Worm (Caenorhabditis elegans): ENCODE results near the gene F55C12.4.

Gene F55C12.4

DNA sequence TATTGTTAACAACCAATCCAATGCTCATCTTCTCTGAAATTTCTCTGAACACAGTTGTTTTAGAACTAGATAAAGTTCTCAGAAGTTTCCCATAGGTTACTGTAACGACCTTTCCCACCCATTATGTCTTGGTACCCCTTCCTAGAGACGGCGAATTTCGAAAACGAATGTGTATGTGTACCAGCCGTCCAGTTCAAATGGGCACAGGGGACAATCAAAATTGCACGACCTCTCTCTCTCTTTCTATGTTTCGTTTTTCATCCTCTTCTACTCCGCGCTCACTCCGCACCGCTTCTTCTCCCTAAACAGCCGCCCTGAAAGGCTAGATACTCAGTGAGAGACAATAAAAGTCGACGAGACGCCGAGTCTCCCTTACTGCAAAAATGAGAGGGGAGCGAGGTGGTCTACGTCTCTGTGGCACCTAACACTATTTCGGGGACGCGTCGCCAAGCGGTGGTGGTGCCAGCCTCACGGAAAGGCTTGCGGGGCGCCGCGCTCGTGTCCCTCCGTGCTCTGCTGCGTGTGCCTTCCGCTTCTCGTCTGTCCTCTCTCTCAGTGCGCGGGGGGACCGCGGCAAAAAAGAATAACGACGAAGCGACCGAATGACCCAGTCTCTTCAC, 43.3 kb upstream of the F55C12.4 start:
- TF ChIP-seq ceh-39 (tag; optimal IDR thresholded peaks at IDR 0.05) (no peak), lsy-2 (tag; optimal IDR thresholded peaks at IDR 0.05) (no peak), sptf-1 (tag; optimal IDR thresholded peaks at IDR 0.05) (peak; percentile 36), nhr-2 (tag; optimal IDR thresholded peaks at IDR 0.05) (no peak), elt-3 (tag; optimal IDR thresholded peaks at IDR 0.05) (no peak), lin-32 (GFP tag; optimal IDR thresholded peaks at IDR 0.05) (peak; percentile 4), pha-4 (tag; optimal IDR thresholded peaks at IDR 0.05) (no peak), snpc-4 (tag; optimal IDR thresholded peaks at IDR 0.05) (no peak), elt-1 (tag; optimal IDR thresholded peaks at IDR 0.05; ENCODE audit: borderline replicate concordance, insufficient read depth) (no peak)

DNA sequence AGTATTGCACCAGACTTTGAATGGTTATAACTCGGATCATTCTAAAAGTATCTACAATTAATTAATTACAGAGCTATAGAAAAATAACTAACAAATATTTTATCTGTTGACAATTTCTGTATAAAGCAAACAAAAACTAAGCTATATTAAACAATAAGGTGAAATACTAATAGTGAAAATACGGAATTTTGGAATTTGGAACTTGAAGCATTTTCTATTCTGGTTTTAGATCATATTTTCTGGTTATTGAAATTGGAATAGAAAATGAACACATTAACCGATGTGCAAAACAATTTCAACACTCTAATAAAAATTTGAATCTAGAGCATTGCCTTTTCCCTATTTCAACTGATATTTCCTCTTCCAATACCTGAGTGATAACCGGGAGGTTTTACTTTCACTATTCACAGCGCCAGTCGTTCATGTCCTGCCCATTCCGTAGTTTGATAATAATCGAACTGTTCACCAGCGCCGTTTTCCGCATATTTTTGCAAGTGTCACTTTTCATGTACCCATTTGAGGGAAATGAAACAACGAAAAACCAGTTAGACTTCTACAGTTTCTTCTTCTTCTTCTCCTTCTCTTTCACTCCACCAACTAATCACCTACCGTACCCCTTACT, 41.8 kb upstream of the F55C12.4 start:
- no peak for TF ChIP-seq sptf-1 (tag; optimal IDR thresholded peaks at IDR 0.05)
- TF ChIP-seq nhr-2 (tag; optimal IDR thresholded peaks at IDR 0.05) = no peak
- no peak for TF ChIP-seq unc-62 (GFP tag; optimal IDR thresholded peaks at IDR 0.05)
- no peak for TF ChIP-seq tbx-8 (GFP tag; optimal IDR thresholded peaks at IDR 0.05)
- TF ChIP-seq ceh-43 (GFP tag; optimal IDR thresholded peaks at IDR 0.05) = no peak
- TF ChIP-seq sem-2 (GFP tag; optimal IDR thresholded peaks at IDR 0.05) = no peak
- TF ChIP-seq cnd-1 (tag; optimal IDR thresholded peaks at IDR 0.05) = no peak
- TF ChIP-seq nhr-76 (tag; optimal IDR thresholded peaks at IDR 0.05) = no peak
- no peak for TF ChIP-seq bed-3 (GFP tag; optimal IDR thresholded peaks at IDR 0.05)
- TF ChIP-seq unc-39 (tag; optimal IDR thresholded peaks at IDR 0.05) = no peak
- TF ChIP-seq ceh-39 (tag; optimal IDR thresholded peaks at IDR 0.05) = no peak
- no peak for TF ChIP-seq nhr-237 (tag; optimal IDR thresholded peaks at IDR 0.05)
- TF ChIP-seq blmp-1 (tag; optimal IDR thresholded peaks at IDR 0.05) = no peak
- TF ChIP-seq zip-8 (tag; optimal IDR thresholded peaks at IDR 0.05) = no peak
- no peak for TF ChIP-seq elt-3 (tag; optimal IDR thresholded peaks at IDR 0.05)
- TF ChIP-seq hlh-1 (tag; optimal IDR thresholded peaks at IDR 0.05) = no peak
- TF ChIP-seq ztf-11 (tag; optimal IDR thresholded peaks at IDR 0.05) = no peak
- no peak for TF ChIP-seq elt-1 (tag; optimal IDR thresholded peaks at IDR 0.05; ENCODE audit: borderline replicate concordance, insufficient read depth)

DNA sequence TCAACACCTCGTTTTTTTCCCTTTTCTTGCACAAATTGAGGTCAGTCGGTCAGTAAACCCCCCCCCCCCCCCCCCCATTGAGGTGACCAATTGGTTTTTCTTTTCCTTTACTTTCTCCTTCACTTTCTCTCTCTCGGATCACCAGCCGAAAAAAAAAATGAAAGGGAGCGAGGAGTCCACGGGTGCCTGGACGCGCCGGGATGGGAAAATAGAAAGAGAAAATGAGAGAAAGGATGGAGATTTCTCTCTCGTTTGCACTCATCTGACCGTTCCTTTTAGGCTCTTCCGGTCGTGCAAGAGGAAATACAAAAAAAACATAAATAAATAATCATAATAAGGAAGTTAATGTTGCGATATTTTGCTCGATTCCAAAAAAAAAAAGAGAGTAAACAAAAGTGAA, 40.9 kb upstream of the F55C12.4 start:
- peak; percentile 53 for TF ChIP-seq blmp-1 (tag; optimal IDR thresholded peaks at IDR 0.05)
- no peak for TF ChIP-seq nhr-237 (tag; optimal IDR thresholded peaks at IDR 0.05)

DNA sequence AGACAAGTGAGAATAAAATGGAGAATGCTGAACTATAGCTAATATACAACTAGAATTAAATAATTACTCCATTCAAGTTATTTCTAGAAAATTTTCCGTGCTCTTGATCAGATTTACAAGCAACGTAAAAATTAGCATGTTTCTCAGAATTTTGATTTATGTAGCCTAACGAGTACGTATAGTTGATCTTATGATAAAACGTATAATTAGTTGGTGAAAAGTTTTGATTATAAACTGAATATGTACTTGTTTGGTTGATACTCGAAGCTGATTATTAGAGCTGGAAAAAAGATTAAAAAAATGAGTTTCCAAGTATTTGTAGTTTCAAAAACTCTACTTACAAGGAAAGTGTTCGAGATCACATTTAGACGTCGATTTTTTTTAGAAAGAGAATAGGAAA, 38.3 kb upstream of the F55C12.4 start:
- TF ChIP-seq nhr-12 (tag; optimal IDR thresholded peaks at IDR 0.05) (no peak), flh-1 (GFP tag; optimal IDR thresholded peaks at IDR 0.05) (no peak), unc-120 (tag; optimal IDR thresholded peaks at IDR 0.05; ENCODE audit: poor library complexity, severe bottlenecking) (no peak), lin-32 (GFP tag; optimal IDR thresholded peaks at IDR 0.05) (no peak), snpc-4 (tag; optimal IDR thresholded peaks at IDR 0.05) (no peak)

DNA sequence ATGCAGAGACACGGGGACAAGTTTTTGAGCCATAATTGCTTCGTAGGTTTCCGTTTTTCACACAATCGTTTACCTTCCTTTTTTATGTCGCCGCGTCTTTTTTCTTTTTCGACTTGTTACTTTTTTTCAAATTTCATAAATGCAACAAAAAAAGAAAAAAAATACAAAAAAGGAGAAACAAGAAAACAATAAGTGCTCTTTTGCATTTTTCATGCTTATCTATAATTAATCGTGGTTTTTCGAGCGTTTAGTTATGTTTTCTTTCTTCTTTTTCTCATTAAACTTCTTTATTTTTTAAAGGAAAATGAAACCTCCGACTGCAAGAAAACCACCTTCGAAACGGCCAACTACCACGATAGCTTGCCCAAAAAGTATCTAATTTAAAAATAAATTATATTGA, 37.6 kb upstream of the F55C12.4 start, which contains the start of gene F59G1.4:
F59G1.4 (plus strand) TSS at position 301 of the 400 bp plus-strand sequence.
- TF ChIP-seq unc-62 (GFP tag; optimal IDR thresholded peaks at IDR 0.05) (no peak), zip-8 (tag; optimal IDR thresholded peaks at IDR 0.05) (no peak), nhr-76 (tag; optimal IDR thresholded peaks at IDR 0.05) (no peak), drap-1 (GFP tag; optimal IDR thresholded peaks at IDR 0.05) (no peak), mab-5 (tag; optimal IDR thresholded peaks at IDR 0.05) (no peak), tbx-8 (GFP tag; optimal IDR thresholded peaks at IDR 0.05) (no peak), ceh-39 (tag; optimal IDR thresholded peaks at IDR 0.05) (no peak), mep-1 (tag; optimal IDR thresholded peaks at IDR 0.05) (no peak), elt-1 (tag; optimal IDR thresholded peaks at IDR 0.05; ENCODE audit: borderline replicate concordance, insufficient read depth) (no peak), nhr-12 (tag; optimal IDR thresholded peaks at IDR 0.05) (no peak), lin-13 (tag; optimal IDR thresholded peaks at IDR 0.05) (no peak)

DNA sequence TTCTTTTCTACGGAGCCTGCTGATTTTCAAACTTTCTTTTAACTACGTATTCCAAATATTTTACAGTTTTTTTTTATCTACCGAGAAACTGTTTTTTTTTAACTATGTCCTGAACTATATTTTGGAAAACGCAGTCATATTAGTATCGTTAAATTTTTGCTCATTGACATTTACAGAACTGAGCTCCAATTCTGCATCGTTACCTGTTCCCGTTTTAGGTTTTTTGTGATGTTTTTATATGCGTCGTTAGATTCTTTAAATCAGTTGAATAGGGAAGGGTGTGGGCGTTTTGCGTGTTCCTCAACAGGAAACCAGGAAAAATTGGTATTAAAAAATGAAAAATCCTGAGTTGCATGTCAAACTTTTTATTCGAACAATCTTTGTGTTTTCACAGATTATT, 34.6 kb upstream of the F55C12.4 start:
- TF ChIP-seq nhr-2 (tag; optimal IDR thresholded peaks at IDR 0.05) = no peak
- TF ChIP-seq nhr-76 (tag; optimal IDR thresholded peaks at IDR 0.05) = no peak
- no peak for TF ChIP-seq bed-3 (GFP tag; optimal IDR thresholded peaks at IDR 0.05)
- TF ChIP-seq ces-1 (GFP tag; optimal IDR thresholded peaks at IDR 0.05) = no peak
- no peak for TF ChIP-seq zip-8 (tag; optimal IDR thresholded peaks at IDR 0.05)
- TF ChIP-seq nhr-28 (tag; optimal IDR thresholded peaks at IDR 0.05) = no peak
- TF ChIP-seq ceh-43 (GFP tag; optimal IDR thresholded peaks at IDR 0.05) = no peak
- TF ChIP-seq sem-2 (GFP tag; optimal IDR thresholded peaks at IDR 0.05) = no peak
- TF ChIP-seq tbx-8 (GFP tag; optimal IDR thresholded peaks at IDR 0.05) = no peak
- no peak for TF ChIP-seq mep-1 (tag; optimal IDR thresholded peaks at IDR 0.05)
